Fruit fly (Drosophila melanogaster): ENCODE results near the gene CG32483.

- TF ChIP-seq CG8478 (optimal IDR thresholded peaks at IDR 0.05) (no peak), usp (GFP tag; optimal IDR thresholded peaks at IDR 0.05) (no peak), psq (optimal IDR thresholded peaks at IDR 0.05) (no peak), EcR (GFP tag; optimal IDR thresholded peaks at IDR 0.05) (no peak), Dll (optimal IDR thresholded peaks at IDR 0.05) (no peak), pan (optimal IDR thresholded peaks at IDR 0.05) (no peak)
Observed at dm6 chr3L:721026-721425, 31.1 kb upstream of the CG32483 start.
